Fruit fly (Drosophila melanogaster): Measurements from ENCODE around the gene CG31142.

DNA sequence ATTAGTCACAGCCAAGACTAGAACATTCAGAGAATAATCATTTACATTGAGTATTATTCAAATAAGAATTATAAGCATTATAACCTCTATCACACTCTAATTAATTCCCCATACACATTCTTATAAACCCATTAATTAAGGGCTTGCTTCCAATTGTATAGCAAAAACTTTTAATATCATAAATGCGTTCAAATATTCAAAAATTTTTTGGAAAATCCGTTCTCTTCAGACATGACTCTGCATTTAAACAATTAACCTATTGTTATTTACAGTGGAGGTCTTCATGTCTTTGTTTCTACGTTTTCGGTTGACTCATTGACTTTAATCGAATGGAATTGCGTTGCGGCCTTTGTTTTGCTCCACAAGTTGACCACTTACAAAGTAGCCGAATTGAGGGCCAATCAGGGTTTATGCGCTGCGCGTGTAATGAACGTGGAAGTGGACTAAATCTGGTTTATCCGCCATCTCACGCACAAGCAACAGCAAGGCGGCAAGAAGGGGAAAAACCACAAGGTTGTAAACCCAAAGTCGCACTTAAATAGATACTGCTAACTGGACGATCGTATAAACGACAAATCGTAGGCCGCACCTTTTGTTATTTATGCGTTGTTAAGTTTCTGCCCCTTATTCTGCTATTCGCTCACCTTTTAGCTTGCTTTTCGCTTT lies 8.0 kb upstream of the CG31142 start:
- TF ChIP-seq GATAd (GFP tag; optimal IDR thresholded peaks at IDR 0.05) (no peak), sv (GFP tag; optimal IDR thresholded peaks at IDR 0.05) (no peak), Hr78 (GFP tag; optimal IDR thresholded peaks at IDR 0.05) (no peak)
